Worm (Caenorhabditis elegans) whole organism, young adult: ENCODE results near the gene F31F6.3.

Experiments
- F39B2.1 ChIP-seq: fragments of 200-800 bp; sonication (Bioruptor generic); IDR thresholded peaks from 2 replicates; pipeline ENCODE4 v1.3.6; 2022; ENCODE audit warnings: missing genetic modification reagents, missing genetic modification characterization, missing compliant biosample characterization
- F57C9.4 ChIP-seq: sonication (generic microtip); optimal IDR thresholded peaks from 2 replicates; lab custom pipeline; 2017; ENCODE audit warnings: mild to moderate bottlenecking, missing genetic modification characterization, missing compliant biosample characterization
- K12H6.12 ChIP-seq: fragments of 200-800 bp; sonication (Bioruptor generic); optimal IDR thresholded peaks from 2 replicates; lab custom pipeline; 2018; ENCODE audit warnings: mild to moderate bottlenecking, missing genetic modification characterization, missing compliant biosample characterization
- Y53G8AR.9 ChIP-seq: fragments of 200-800 bp; sonication (Bioruptor generic); conservative IDR thresholded peaks from 2 replicates; pipeline ENCODE4 v1.3.6; 2022; ENCODE audit warnings: missing genetic modification reagents, missing genetic modification characterization, missing compliant biosample characterization
- Y67H2A.10 ChIP-seq: fragments of 200-800 bp; sonication (Bioruptor generic); conservative IDR thresholded peaks from 2 replicates; pipeline ENCODE4 v1.3.6; 2022; ENCODE audit warnings: missing genetic modification reagents, missing genetic modification characterization, missing compliant biosample characterization
- bed-2 ChIP-seq: fragments of 200-800 bp; sonication (Bioruptor generic); IDR thresholded peaks from 2 replicates; pipeline ENCODE4 v1.3.6; 2022; ENCODE audit warnings: missing genetic modification reagents, missing genetic modification characterization, missing compliant biosample characterization
- ceh-100 ChIP-seq: fragments of 200-800 bp; sonication (Bioruptor generic); IDR thresholded peaks from 2 replicates; pipeline ENCODE4 v1.3.6; 2022; ENCODE audit warnings: missing genetic modification reagents, missing genetic modification characterization, missing compliant biosample characterization
- ceh-40 ChIP-seq: fragments of 200-800 bp; sonication (Bioruptor generic); IDR thresholded peaks from 2 replicates; pipeline ENCODE4 v1.3.6; 2022; ENCODE audit warnings: missing genetic modification characterization, missing compliant biosample characterization
- ceh-58 ChIP-seq: fragments of 200-800 bp; sonication (Bioruptor generic); IDR thresholded peaks from 2 replicates; pipeline ENCODE4 v1.3.6; 2022; ENCODE audit warnings: missing genetic modification characterization, missing compliant biosample characterization
- die-1 ChIP-seq: sonication (generic microtip); optimal IDR thresholded peaks from 2 replicates; lab custom pipeline; 2016; ENCODE audit warnings: missing genotype, mild to moderate bottlenecking, missing genetic modification characterization, missing compliant biosample characterization
- dox-1 ChIP-seq: fragments of 200-800 bp; sonication (Bioruptor generic); IDR thresholded peaks from 2 replicates; pipeline ENCODE4 v1.3.6; 2022; ENCODE audit warnings: missing genetic modification reagents, missing genetic modification characterization, missing compliant biosample characterization
- dpff-1 ChIP-seq: sonication (generic microtip); optimal IDR thresholded peaks from 2 replicates; lab custom pipeline; 2017; ENCODE audit warnings: mild to moderate bottlenecking, missing genetic modification characterization, missing compliant biosample characterization
- dpl-1 ChIP-seq: fragments of 150-350 bp; optimal IDR thresholded peaks from 2 replicates; lab custom pipeline; 2014; ENCODE audit warnings: missing biosample characterization, missing genetic modification reagents, missing genetic modification characterization
- efl-1 ChIP-seq: fragments of 150-350 bp; optimal IDR thresholded peaks from 2 replicates; lab custom pipeline; 2014; ENCODE audit warnings: missing biosample characterization, missing genetic modification reagents, missing genetic modification characterization
- egl-44 ChIP-seq: fragments of 200-800 bp; sonication (Bioruptor generic); IDR thresholded peaks from 2 replicates; pipeline ENCODE4 v1.3.6; 2022; ENCODE audit warnings: missing genetic modification reagents, missing genetic modification characterization, missing compliant biosample characterization
- ets-4 ChIP-seq: fragments of 200-800 bp; sonication (Bioruptor generic); optimal IDR thresholded peaks from 2 replicates; lab custom pipeline; 2018; ENCODE audit warnings: mild to moderate bottlenecking, missing genetic modification characterization, missing compliant biosample characterization
- gei-17 ChIP-seq: fragments of 200-800 bp; sonication (Bioruptor generic); optimal IDR thresholded peaks from 2 replicates; lab custom pipeline; 2018; ENCODE audit warnings: mild to moderate bottlenecking, missing genetic modification characterization, missing compliant biosample characterization
- him-1 ChIP-seq: sonication (generic microtip); optimal IDR thresholded peaks from 2 replicates; lab custom pipeline; 2016; ENCODE audit warnings: missing genotype, missing genetic modification reagents, missing genetic modification characterization, missing compliant biosample characterization
- hmg-1.2 ChIP-seq: fragments of 200-800 bp; sonication (Bioruptor generic); IDR thresholded peaks from 2 replicates; pipeline ENCODE4 v1.3.6; 2022; ENCODE audit warnings: missing genetic modification reagents, missing genetic modification characterization, missing compliant biosample characterization
- hmg-20 ChIP-seq: fragments of 200-800 bp; sonication (Bioruptor generic); IDR thresholded peaks from 2 replicates; pipeline ENCODE4 v1.3.6; 2022; ENCODE audit warnings: missing genetic modification reagents, missing genetic modification characterization, missing compliant biosample characterization
- hrde-1 ChIP-seq: sonication (generic microtip); optimal IDR thresholded peaks from 2 replicates; lab custom pipeline; 2016; ENCODE audit warnings: missing genetic modification characterization, mild to moderate bottlenecking, missing compliant biosample characterization, moderate library complexity, missing genotype, missing genetic modification reagents, borderline replicate concordance
- hsf-1 ChIP-seq: fragments of 200-800 bp; sonication (Bioruptor generic); IDR thresholded peaks from 2 replicates; pipeline ENCODE4 v1.3.6; 2022; ENCODE audit warnings: missing genetic modification reagents, missing genetic modification characterization, missing compliant biosample characterization
- lag-1 ChIP-seq: fragments of 200-800 bp; sonication (Bioruptor generic); IDR thresholded peaks from 2 replicates; pipeline ENCODE4 v1.3.6; 2022; ENCODE audit warnings: missing genetic modification reagents, missing genetic modification characterization, missing compliant biosample characterization
- lin-35 ChIP-seq, 3 experiments: fragments of 150-350 bp in 2 of 3; sonication (generic microtip) in 1 of 3; optimal IDR thresholded peaks; 2 replicates each; lab custom pipeline; 2014 to 2018; ENCODE audit warnings: missing biosample characterization in 3 of 3, missing genetic modification characterization in 3 of 3, missing genetic modification reagents in 3 of 3
- lsl-1 ChIP-seq: fragments of 200-800 bp; sonication (Bioruptor generic); optimal IDR thresholded peaks from 2 replicates; lab custom pipeline; 2018; ENCODE audit warnings: mild to moderate bottlenecking, missing genetic modification characterization, moderate library complexity, missing compliant biosample characterization
- lsy-27 ChIP-seq: sonication (generic microtip); optimal IDR thresholded peaks from 2 replicates; lab custom pipeline; 2017; ENCODE audit warnings: missing genetic modification characterization, mild to moderate bottlenecking, missing compliant biosample characterization, antibody characterized with exemption, missing genotype, borderline replicate concordance; ENCODE audit not compliant: insufficient read depth
- madf-6 ChIP-seq: fragments of 200-800 bp; sonication (Bioruptor generic); IDR thresholded peaks from 2 replicates; pipeline ENCODE4 v1.3.6; 2022; ENCODE audit warnings: missing genetic modification reagents, missing genetic modification characterization, missing compliant biosample characterization
- madf-8 ChIP-seq: fragments of 200-800 bp; sonication (Bioruptor generic); conservative IDR thresholded peaks from 2 replicates; pipeline ENCODE4 v1.3.6; 2022; ENCODE audit warnings: missing genetic modification reagents, missing genetic modification characterization, missing compliant biosample characterization
- mcd-1 ChIP-seq: fragments of 200-800 bp; sonication (Bioruptor generic); IDR thresholded peaks from 2 replicates; pipeline ENCODE4 v1.3.6; 2022; ENCODE audit warnings: missing genetic modification reagents, missing genetic modification characterization, missing compliant biosample characterization
- mxl-1 ChIP-seq: sonication (generic microtip); optimal IDR thresholded peaks from 2 replicates; lab custom pipeline; 2016; ENCODE audit warnings: missing genetic modification characterization, missing compliant biosample characterization
- nfya-1 ChIP-seq: sonication (generic microtip); optimal IDR thresholded peaks from 2 replicates; lab custom pipeline; 2017; ENCODE audit warnings: antibody characterized with exemption, missing compliant biosample characterization, missing genetic modification characterization, borderline replicate concordance; ENCODE audit not compliant: insufficient read depth
- nfyb-1 ChIP-seq: fragments of 200-800 bp; sonication (Bioruptor generic); IDR thresholded peaks from 2 replicates; pipeline ENCODE4 v1.3.6; 2022; ENCODE audit warnings: missing genetic modification reagents, missing genetic modification characterization, missing compliant biosample characterization
- sdz-38 ChIP-seq: sonication (generic microtip); optimal IDR thresholded peaks from 2 replicates; lab custom pipeline; 2016; ENCODE audit warnings: missing genotype, missing genetic modification characterization, missing compliant biosample characterization
- snpc-1.1 ChIP-seq: sonication (generic microtip); optimal IDR thresholded peaks from 2 replicates; lab custom pipeline; 2017; ENCODE audit warnings: missing genetic modification characterization, mild to moderate bottlenecking, missing compliant biosample characterization, antibody characterized with exemption, moderate library complexity, missing genotype, missing genetic modification reagents; ENCODE audit not compliant: insufficient read depth
- snpc-3.4 ChIP-seq: sonication (generic microtip); optimal IDR thresholded peaks from 2 replicates; lab custom pipeline; 2017; ENCODE audit warnings: missing genetic modification characterization, mild to moderate bottlenecking, missing compliant biosample characterization, antibody characterized with exemption, moderate library complexity, missing genotype, missing genetic modification reagents
- tbx-9 ChIP-seq: sonication (generic microtip); optimal IDR thresholded peaks from 2 replicates; lab custom pipeline; 2016; ENCODE audit warnings: borderline replicate concordance, missing genetic modification characterization, inconsistent platforms, missing compliant biosample characterization
- unc-130 ChIP-seq: sonication (generic microtip); optimal IDR thresholded peaks from 2 replicates; lab custom pipeline; 2016; ENCODE audit warnings: missing genetic modification reagents, missing genetic modification characterization, missing compliant biosample characterization
- xnd-1 ChIP-seq: sonication (generic microtip); optimal IDR thresholded peaks from 2 replicates; lab custom pipeline; 2016; ENCODE audit warnings: missing genotype, missing genetic modification reagents, missing genetic modification characterization, missing compliant biosample characterization
- ztf-25 ChIP-seq: fragments of 200-800 bp; sonication (Bioruptor generic); IDR thresholded peaks from 2 replicates; pipeline ENCODE4 v1.3.6; 2022; ENCODE audit warnings: missing genetic modification reagents, missing genetic modification characterization, missing compliant biosample characterization

Gene F31F6.3

DNA sequence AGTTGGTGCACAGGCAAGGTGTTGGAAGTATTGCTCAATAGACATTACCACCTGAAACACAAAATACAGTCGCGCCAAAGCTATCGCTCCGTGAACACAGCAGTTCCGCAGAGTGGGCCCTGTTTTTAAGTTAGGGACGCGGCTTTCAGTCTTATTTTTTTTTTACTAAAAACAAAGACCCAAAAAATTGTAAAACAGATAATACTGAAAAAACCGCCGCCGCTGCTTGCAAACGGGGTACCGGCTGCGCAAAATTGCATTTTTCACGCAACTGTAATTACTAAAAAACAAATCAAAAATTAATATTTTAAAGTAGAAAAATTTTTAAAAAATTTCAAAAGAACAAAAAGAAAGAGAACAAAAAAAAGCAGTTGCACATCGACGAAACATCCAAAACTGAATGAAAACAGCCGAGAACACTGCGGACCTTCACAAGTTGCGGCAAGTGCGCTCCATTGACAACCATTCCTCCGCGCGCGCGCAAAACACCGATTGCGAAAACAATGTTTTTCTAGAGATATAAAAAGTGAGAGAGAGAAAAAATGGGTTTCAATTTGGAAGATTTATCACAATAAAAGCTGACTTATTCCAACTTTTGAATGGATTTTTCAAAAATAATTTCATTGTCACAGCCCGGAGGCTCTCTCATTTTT, at the start of gene F31F6.3:
Gene F31F6.3 (minus strand): TSS at position 51 of the 653 bp plus-strand sequence.
- TF ChIP-seq mxl-1 (tag; lab: Kevin White, UChicago) (no peak), madf-8 (GFP tag; lab: Robert Waterston, UW) (0 out of 2 replicates have a peak, but pooled peaks have one; percentile 8), ceh-40 (GFP tag; lab: Robert Waterston, UW) (no peak), lsy-27 (no peak), dpl-1 (peak; percentile 38), lin-35 (GFP tag; optimal IDR thresholded peaks at IDR 0.05; lab: Kevin White, UChicago) (no peak), him-1 (no peak), F39B2.1 (GFP tag; lab: Robert Waterston, UW) (no peak), snpc-3.4 (tag; lab: Kevin White, UChicago) (no peak), unc-130 (no peak), nfyb-1 (GFP tag; lab: Robert Waterston, UW) (no peak), lag-1 (GFP tag; lab: Robert Waterston, UW) (no peak), xnd-1 (no peak), die-1 (tag; lab: Kevin White, UChicago) (no peak), dpff-1 (no peak), ceh-100 (no peak), mcd-1 (GFP tag; lab: Robert Waterston, UW) (peak; percentile 46), K12H6.12 (tag; lab: Kevin White, UChicago) (no peak), nfya-1 (tag; lab: Kevin White, UChicago) (no peak), Y53G8AR.9 (GFP tag; lab: Robert Waterston, UW) (no peak), madf-6 (GFP tag; lab: Robert Waterston, UW) (peak; percentile 65), egl-44 (GFP tag; lab: Robert Waterston, UW) (no peak), gei-17 (GFP tag; lab: Kevin White, UChicago) (no peak), lsl-1 (GFP tag; lab: Kevin White, UChicago) (no peak), hmg-1.2 (GFP tag; lab: Robert Waterston, UW) (no peak), bed-2 (no peak), tbx-9 (tag; lab: Kevin White, UChicago) (no peak), sdz-38 (tag; lab: Kevin White, UChicago) (no peak), snpc-1.1 (tag; lab: Kevin White, UChicago) (no peak), dox-1 (no peak), ets-4 (GFP tag; lab: Kevin White, UChicago) (no peak), ceh-58 (GFP tag; lab: Robert Waterston, UW) (no peak), F57C9.4 (tag; lab: Kevin White, UChicago) (no peak), efl-1 (GFP tag; lab: Kevin White, UChicago) (peak; percentile 73), hsf-1 (GFP tag; lab: Robert Waterston, UW) (no peak), Y67H2A.10 (GFP tag; lab: Robert Waterston, UW) (no peak), hmg-20 (GFP tag; lab: Robert Waterston, UW) (no peak), hrde-1 (tag; lab: Kevin White, UChicago) (no peak), ztf-25 (GFP tag; lab: Robert Waterston, UW) (no peak)
